Worm (Caenorhabditis elegans) whole organism, midembryonic: ENCODE measurements around the gene R07E4.3.

Experiments used
- T22C8.4 ChIP-seq: fragments of 200-800 bp; sonication (Bioruptor generic); IDR thresholded peaks from 2 replicates; pipeline ENCODE4 v1.3.6; 2022; ENCODE audit warnings: missing genetic modification characterization, missing compliant biosample characterization
- cog-1 ChIP-seq: sonication (generic microtip); optimal IDR thresholded peaks from 2 replicates; lab custom pipeline; 2016; ENCODE audit warnings: missing genetic modification characterization, missing compliant biosample characterization
- flt-1 ChIP-seq: fragments of 200-800 bp; sonication (Bioruptor generic); IDR thresholded peaks from 2 replicates; pipeline ENCODE4 v1.3.6; 2022; ENCODE audit warnings: missing genetic modification characterization, missing compliant biosample characterization
- klf-2 ChIP-seq: fragments of 200-800 bp; sonication (Bioruptor generic); conservative IDR thresholded peaks from 2 replicates; pipeline ENCODE4 v1.3.6; 2022; ENCODE audit warnings: missing genetic modification reagents, missing genetic modification characterization, missing compliant biosample characterization
- med-1 ChIP-seq: sonication (generic microtip); optimal IDR thresholded peaks from 2 replicates; lab custom pipeline; 2017; ENCODE audit warnings: missing genetic modification characterization, mild to moderate bottlenecking, missing compliant biosample characterization, antibody characterized with exemption, missing genetic modification reagents; ENCODE audit not compliant: insufficient read depth
- ref-1 ChIP-seq: fragments of 200-800 bp; sonication (Bioruptor generic); conservative IDR thresholded peaks from 2 replicates; pipeline ENCODE4 v1.3.6; 2022; ENCODE audit warnings: missing genetic modification reagents, missing genetic modification characterization, missing compliant biosample characterization
- tab-1 ChIP-seq: fragments of 200-800 bp; sonication (Bioruptor generic); IDR thresholded peaks from 2 replicates; pipeline ENCODE4 v1.3.6; 2022; ENCODE audit warnings: missing genetic modification characterization, missing compliant biosample characterization
- ztf-23 ChIP-seq: fragments of 200-800 bp; sonication (Bioruptor generic); IDR thresholded peaks from 2 replicates; pipeline ENCODE4 v1.3.6; 2022; ENCODE audit warnings: missing genetic modification reagents, missing genetic modification characterization, missing compliant biosample characterization
- ztf-29 ChIP-seq: fragments of 200-800 bp; sonication (Bioruptor generic); IDR thresholded peaks from 2 replicates; pipeline ENCODE4 v1.3.6; 2022; ENCODE audit warnings: missing genetic modification reagents, missing genetic modification characterization, missing compliant biosample characterization

ce11 chrX:5962560-5962959, 9.3 kb downstream of the R07E4.3 start:
- TF ChIP-seq flt-1 (GFP tag; lab: Robert Waterston, UW) (no peak), ztf-29 (GFP tag; lab: Robert Waterston, UW) (no peak), ref-1 (GFP tag; lab: Robert Waterston, UW) (no peak), med-1 (GFP tag; lab: Kevin White, UChicago) (no peak), klf-2 (no peak), T22C8.4 (GFP tag; lab: Robert Waterston, UW) (no peak), cog-1 (tag; lab: Kevin White, UChicago) (no peak), ztf-23 (GFP tag; lab: Robert Waterston, UW) (no peak), tab-1 (GFP tag; lab: Robert Waterston, UW) (no peak)
